Fruit fly (Drosophila melanogaster) whole organism, embryonic: ENCODE results near the gene GC.

ENCODE experiments used
- Abd-B ChIP-seq: fragments of 200-800 bp; sonication (Bioruptor generic); optimal IDR thresholded peaks from 2 replicates; lab custom pipeline; 2018; ENCODE audit warnings: missing biosample characterization, mild to moderate bottlenecking, missing genetic modification characterization, moderate library complexity
- Atf-2 ChIP-seq: fragments of 200-800 bp; sonication (Bioruptor generic); optimal IDR thresholded peaks from 2 replicates; lab custom pipeline; 2016; ENCODE audit warnings: missing biosample characterization, missing genetic modification characterization
- CG10366 ChIP-seq: fragments of 200-800 bp; sonication (Bioruptor generic); IDR thresholded peaks from 2 replicates; pipeline ENCODE4 v1.3.6; 2022; ENCODE audit warnings: missing biosample characterization, missing genetic modification characterization
- CG10565 ChIP-seq: fragments of 200-800 bp; sonication (Bioruptor generic); optimal IDR thresholded peaks from 3 replicates; lab custom pipeline; 2016; ENCODE audit warnings: missing biosample characterization, mild to moderate bottlenecking, missing genetic modification characterization
- CG12155 ChIP-seq: fragments of 200-800 bp; sonication (Bioruptor generic); optimal IDR thresholded peaks from 3 replicates; lab custom pipeline; 2016; ENCODE audit warnings: missing biosample characterization, missing genetic modification characterization
- CG12942 ChIP-seq: fragments of 200-800 bp; sonication (Bioruptor generic); optimal IDR thresholded peaks from 3 replicates; lab custom pipeline; 2016; ENCODE audit warnings: missing biosample characterization, missing genetic modification characterization
- CG13894 ChIP-seq: fragments of 200-800 bp; sonication (Bioruptor generic); optimal IDR thresholded peaks from 3 replicates; lab custom pipeline; 2018; ENCODE audit warnings: missing biosample characterization, mild to moderate bottlenecking, missing genetic modification characterization, moderate library complexity
- CG15696 ChIP-seq: fragments of 200-800 bp; sonication (Bioruptor generic); optimal IDR thresholded peaks from 2 replicates; lab custom pipeline; 2019; ENCODE audit warnings: missing biosample characterization, mild to moderate bottlenecking, missing genetic modification characterization, moderate library complexity
- CG1603 ChIP-seq: fragments of 200-800 bp; sonication (Bioruptor generic); optimal IDR thresholded peaks from 2 replicates; lab custom pipeline; 2019; ENCODE audit warnings: missing biosample characterization, mild to moderate bottlenecking, missing genetic modification characterization, moderate library complexity
- CG17359 ChIP-seq: fragments of 200-800 bp; sonication (Bioruptor generic); optimal IDR thresholded peaks from 3 replicates; lab custom pipeline; 2018; ENCODE audit warnings: missing biosample characterization, mild to moderate bottlenecking, missing genetic modification characterization, moderate library complexity
- CG17385 ChIP-seq: fragments of 200-800 bp; sonication (Bioruptor generic); optimal IDR thresholded peaks from 3 replicates; lab custom pipeline; 2018; ENCODE audit warnings: missing biosample characterization, mild to moderate bottlenecking, missing genetic modification characterization
- CG2202 ChIP-seq: fragments of 200-800 bp; sonication (Bioruptor generic); optimal IDR thresholded peaks from 2 replicates; lab custom pipeline; 2018; ENCODE audit warnings: missing biosample characterization, mild to moderate bottlenecking, missing genetic modification characterization
- CG31365 ChIP-seq: fragments of 200-800 bp; sonication (Bioruptor generic); optimal IDR thresholded peaks from 2 replicates; lab custom pipeline; 2018; ENCODE audit warnings: missing biosample characterization, mild to moderate bottlenecking, missing genetic modification characterization
- CG32767 ChIP-seq: fragments of 200-800 bp; sonication (Bioruptor generic); IDR thresholded peaks from 2 replicates; pipeline ENCODE4 v1.3.6; 2022; ENCODE audit warnings: missing biosample characterization, missing genetic modification characterization
- CG3726 ChIP-seq: fragments of 200-800 bp; sonication (Bioruptor generic); IDR thresholded peaks from 3 replicates; pipeline ENCODE4, ENCODE4 v1.3.6; 2022; ENCODE audit warnings: missing biosample characterization, missing genetic modification characterization
- CG4707 ChIP-seq: fragments of 200-800 bp; sonication (Bioruptor generic); optimal IDR thresholded peaks from 2 replicates; lab custom pipeline; 2018; ENCODE audit warnings: missing biosample characterization, mild to moderate bottlenecking, missing genetic modification characterization, moderate library complexity
- CG4730 ChIP-seq: fragments of 200-800 bp; sonication (Bioruptor generic); IDR thresholded peaks from 2 replicates; pipeline ENCODE4 v1.3.6; 2022; ENCODE audit warnings: missing biosample characterization, missing genetic modification characterization
- CG6254 ChIP-seq: fragments of 200-800 bp; sonication (Bioruptor generic); optimal IDR thresholded peaks from 3 replicates; lab custom pipeline; 2017; ENCODE audit warnings: mild to moderate bottlenecking, missing biosample characterization, missing genetic modification reagents, missing genetic modification characterization
- CG8359 ChIP-seq: fragments of 200-800 bp; sonication (Bioruptor generic); optimal IDR thresholded peaks from 2 replicates; lab custom pipeline; 2017; ENCODE audit warnings: missing biosample characterization, mild to moderate bottlenecking, missing genetic modification characterization, borderline replicate concordance
- CG9215 ChIP-seq: fragments of 200-800 bp; sonication (Bioruptor generic); IDR thresholded peaks from 2 replicates; pipeline ENCODE4 v1.3.6; 2022; ENCODE audit warnings: missing biosample characterization, missing genetic modification characterization
- Dip2 ChIP-seq: fragments of 200-800 bp; sonication (Bioruptor generic); IDR thresholded peaks from 2 replicates; pipeline ENCODE4 v1.3.6; 2022; ENCODE audit warnings: missing biosample characterization, missing genetic modification characterization
- GATAe ChIP-seq: fragments of 200-800 bp; sonication (Bioruptor generic); conservative IDR thresholded peaks from 2 replicates; pipeline ENCODE4 v1.3.6; 2022; ENCODE audit warnings: missing biosample characterization, missing genetic modification characterization
- HmgD ChIP-seq: fragments of 200-800 bp; sonication (Bioruptor generic); optimal IDR thresholded peaks from 3 replicates; lab custom pipeline; 2016; ENCODE audit warnings: missing biosample characterization, missing genetic modification characterization
- HmgZ ChIP-seq: fragments of 200-800 bp; sonication (Bioruptor generic); optimal IDR thresholded peaks from 2 replicates; lab custom pipeline; 2018; ENCODE audit warnings: missing biosample characterization, mild to moderate bottlenecking, missing genetic modification characterization
- Neu2 ChIP-seq: fragments of 200-800 bp; sonication (Bioruptor generic); optimal IDR thresholded peaks from 3 replicates; lab custom pipeline; 2016; ENCODE audit warnings: missing biosample characterization, missing genetic modification characterization, borderline replicate concordance
- Pdp1 ChIP-seq, 2 experiments: fragments of 200-800 bp; sonication (Bioruptor generic); optimal IDR thresholded peaks; 3 replicates each; lab custom pipeline; 2016; ENCODE audit warnings: missing biosample characterization in 2 of 2, missing genetic modification characterization in 2 of 2, mild to moderate bottlenecking in 1 of 2, moderate library complexity in 1 of 2
- Rfx ChIP-seq: fragments of 200-800 bp; sonication (Bioruptor generic); IDR thresholded peaks from 2 replicates; pipeline ENCODE4 v1.3.6; 2022; ENCODE audit warnings: missing biosample characterization, missing genetic modification characterization
- Scr ChIP-seq: fragments of 200-800 bp; sonication (Bioruptor generic); IDR thresholded peaks from 2 replicates; pipeline ENCODE4 v1.3.6; 2022; ENCODE audit warnings: missing biosample characterization, missing genetic modification characterization; ENCODE audit not compliant: partially characterized antibody
- Xbp1 ChIP-seq: fragments of 200-800 bp; sonication (Bioruptor generic); optimal IDR thresholded peaks from 3 replicates; lab custom pipeline; 2016; ENCODE audit warnings: missing biosample characterization, mild to moderate bottlenecking, missing genetic modification characterization
- cwo ChIP-seq: fragments of 200-800 bp; sonication (Bioruptor generic); optimal IDR thresholded peaks from 3 replicates; lab custom pipeline; 2017; ENCODE audit warnings: missing biosample characterization, missing genetic modification characterization, mild to moderate bottlenecking, moderate library complexity, missing genetic modification reagents
- dati ChIP-seq: fragments of 200-800 bp; sonication (Bioruptor generic); IDR thresholded peaks from 2 replicates; pipeline ENCODE4 v1.3.6; 2022; ENCODE audit warnings: missing biosample characterization, missing genetic modification characterization
- ewg ChIP-seq: fragments of 200-800 bp; sonication (Bioruptor generic); optimal IDR thresholded peaks from 3 replicates; lab custom pipeline; 2017; ENCODE audit warnings: mild to moderate bottlenecking, missing biosample characterization, missing genetic modification reagents, missing genetic modification characterization
- exex ChIP-seq: fragments of 200-800 bp; sonication (Bioruptor generic); optimal IDR thresholded peaks from 4 replicates; lab custom pipeline; 2018; ENCODE audit warnings: missing biosample characterization, mild to moderate bottlenecking, missing genetic modification characterization, moderate library complexity
- ftz-f1 ChIP-seq: fragments of 200-800 bp; sonication (Bioruptor generic); optimal IDR thresholded peaks from 2 replicates; lab custom pipeline; 2016; ENCODE audit warnings: missing biosample characterization, missing genetic modification characterization
- gt ChIP-seq: fragments of 200-800 bp; sonication (Bioruptor generic); IDR thresholded peaks from 2 replicates; pipeline ENCODE4 v1.3.6; 2022; ENCODE audit warnings: missing biosample characterization, missing genetic modification characterization
- insv ChIP-seq, 2 experiments: fragments of 200-800 bp; sonication (Bioruptor generic); optimal IDR thresholded peaks; 3 replicates each; lab custom pipeline; 2016 to 2018; ENCODE audit warnings: missing biosample characterization in 2 of 2, missing genetic modification characterization in 2 of 2
- inv ChIP-seq: fragments of 200-800 bp; sonication (Bioruptor generic); IDR thresholded peaks from 2 replicates; pipeline ENCODE4 v1.3.6; 2022; ENCODE audit warnings: missing biosample characterization, missing genetic modification characterization; ENCODE audit not compliant: partially characterized antibody
- kni ChIP-seq: fragments of 200-800 bp; sonication (Bioruptor generic); optimal IDR thresholded peaks from 3 replicates; lab custom pipeline; 2017; ENCODE audit warnings: mild to moderate bottlenecking, missing biosample characterization, missing genetic modification reagents, missing genetic modification characterization
- pan ChIP-seq, 4 experiments: fragments of >200 bp in 3 of 4; fragments of 200-800 bp in 1 of 4; sonication (Bioruptor generic) in 1 of 4; optimal IDR thresholded peaks in 3 of 4; IDR thresholded peaks in 1 of 4; 2 replicates each; pipeline versions ENCODE4 v1.3.6 to Lab custom; 2017 to 2022; ENCODE audit warnings: missing biosample characterization in 2 of 4, missing genetic modification characterization in 2 of 4, mixed read lengths in 1 of 4
- prd ChIP-seq, 3 experiments: fragments of >200 bp in 2 of 3; fragments of 200-800 bp in 1 of 3; sonication (Bioruptor generic) in 1 of 3; optimal IDR thresholded peaks in 2 of 3; IDR thresholded peaks in 1 of 3; 2 replicates in 2 of 3; 3 replicates in 1 of 3; pipeline versions ENCODE4 v1.3.6 to Lab custom; 2017 to 2022; ENCODE audit warnings: missing biosample characterization in 1 of 3, missing genetic modification characterization in 1 of 3
- pros ChIP-seq: fragments of 200-800 bp; sonication (Bioruptor generic); optimal IDR thresholded peaks from 3 replicates; lab custom pipeline; 2019; ENCODE audit warnings: missing biosample characterization, mild to moderate bottlenecking, missing genetic modification characterization, moderate library complexity
- row ChIP-seq: fragments of 200-800 bp; sonication (Bioruptor generic); IDR thresholded peaks from 3 replicates; pipeline ENCODE4 v1.3.6; 2022; ENCODE audit warnings: missing biosample characterization, missing genetic modification characterization
- sc ChIP-seq, 3 experiments: fragments of >200 bp in 2 of 3; fragments of 200-800 bp in 1 of 3; sonication (Bioruptor generic) in 1 of 3; optimal IDR thresholded peaks; 2 replicates in 2 of 3; 3 replicates in 1 of 3; lab custom pipeline; 2017; ENCODE audit warnings: mild to moderate bottlenecking in 1 of 3, missing biosample characterization in 1 of 3, missing genetic modification characterization in 1 of 3, missing genetic modification reagents in 1 of 3
- sima ChIP-seq: fragments of 200-800 bp; sonication (Bioruptor generic); optimal IDR thresholded peaks from 2 replicates; lab custom pipeline; 2016; ENCODE audit warnings: missing biosample characterization, missing genetic modification characterization
- stwl ChIP-seq: fragments of 200-800 bp; sonication (Bioruptor generic); optimal IDR thresholded peaks from 3 replicates; lab custom pipeline; 2018; ENCODE audit warnings: missing biosample characterization, mild to moderate bottlenecking, missing genetic modification characterization, moderate library complexity
- trem ChIP-seq: fragments of 200-800 bp; optimal IDR thresholded peaks from 3 replicates; lab custom pipeline; 2019; ENCODE audit warnings: missing biosample characterization, mild to moderate bottlenecking, missing genetic modification characterization, moderate library complexity
- zen ChIP-seq: fragments of 200-800 bp; sonication (Bioruptor generic); optimal IDR thresholded peaks from 3 replicates; lab custom pipeline; 2018; ENCODE audit warnings: missing biosample characterization, mild to moderate bottlenecking, missing genetic modification characterization, moderate library complexity

Gene GC

dm6 chr3L:1584003-1584402, 45.1 kb downstream of the GC start (continued):
- TF ChIP-seq CG10565 (GFP tag; lab: Kevin White, UChicago) = no peak
- peak; percentile 46 for TF ChIP-seq CG2202 (tag; lab: Kevin White, UChicago)
- no peak for TF ChIP-seq CG31365 (tag; lab: Kevin White, UChicago)
- no peak for TF ChIP-seq CG8359 (GFP tag; lab: Kevin White, UChicago)
- TF ChIP-seq insv (GFP tag; optimal IDR thresholded peaks at IDR 0.05; lab: Kevin White, UChicago) = no peak
- TF ChIP-seq pan (optimal IDR thresholded peaks at IDR 0.05; lab: Kevin White, UChicago) = no peak
- TF ChIP-seq pan (GFP tag; optimal IDR thresholded peaks at IDR 0.05 in 1 of 2, IDR thresholded peaks at IDR 0.05 in 1 of 2) = peak in 1 of 2 experiments; percentile 73
- TF ChIP-seq CG3726 (GFP tag; lab: Robert Waterston, UW) = peak; percentile 55; the same call in 1 of the 3 replicates
- TF ChIP-seq Xbp1 (GFP tag; lab: Kevin White, UChicago) = peak; percentile 73
- 0 out of 2 replicates have a peak, but pooled peaks have one; percentile 14 for TF ChIP-seq CG32767 (GFP tag; lab: Robert Waterston, UW)
- TF ChIP-seq CG10366 (GFP tag; lab: Robert Waterston, UW) = peak; percentile 44
- TF ChIP-seq Dip2 (GFP tag; lab: Robert Waterston, UW) = no peak
- TF ChIP-seq CG12942 (GFP tag; lab: Kevin White, UChicago) = peak; percentile 61
- peak; percentile 84 for TF ChIP-seq CG1603 (tag; lab: Kevin White, UChicago)
- no peak for TF ChIP-seq Neu2 (GFP tag; lab: Kevin White, UChicago)
- TF ChIP-seq CG17359 (tag; lab: Kevin White, UChicago) = peak; percentile 27
- peak; percentile 24 for TF ChIP-seq cwo (GFP tag; lab: Kevin White, UChicago)
- no peak for TF ChIP-seq CG9215 (GFP tag; lab: Robert Waterston, UW)
- no peak for TF ChIP-seq CG15696
- TF ChIP-seq sima (GFP tag; lab: Kevin White, UChicago) = no peak
- TF ChIP-seq GATAe = 0 out of 2 replicates have a peak, but pooled peaks have one; percentile 30
- TF ChIP-seq Pdp1 (GFP tag; optimal IDR thresholded peaks at IDR 0.05; lab: Kevin White, UChicago) = peak; percentile 43 to 59
- TF ChIP-seq pros = no peak
- peak; percentile 5; the same call in 1 of the 2 replicates for TF ChIP-seq CG4730 (GFP tag; lab: Robert Waterston, UW)
- TF ChIP-seq zen (tag; lab: Kevin White, UChicago) = no peak
- TF ChIP-seq CG6254 = peak; percentile 30
- peak; percentile 0 for TF ChIP-seq trem (tag; lab: Kevin White, UChicago)
- peak; percentile 57 for TF ChIP-seq ewg (GFP tag; lab: Kevin White, UChicago)
- TF ChIP-seq sc (optimal IDR thresholded peaks at IDR 0.05; lab: Kevin White, UChicago) = no peak
- TF ChIP-seq sc (GFP tag; optimal IDR thresholded peaks at IDR 0.05; lab: Kevin White, UChicago) = peak; percentile 67
- no peak for TF ChIP-seq kni (GFP tag; lab: Kevin White, UChicago)
- TF ChIP-seq Rfx (GFP tag; lab: Robert Waterston, UW) = peak; percentile 66
- peak; percentile 41 for TF ChIP-seq Abd-B (GFP tag; lab: Kevin White, UChicago)
- no peak for TF ChIP-seq inv (GFP tag; lab: Robert Waterston, UW)
- no peak for TF ChIP-seq Scr (GFP tag; lab: Robert Waterston, UW)
- peak; percentile 39 for TF ChIP-seq HmgZ (tag; lab: Kevin White, UChicago)
- TF ChIP-seq dati (GFP tag; lab: Robert Waterston, UW) = peak; percentile 60; the same call in 1 of the 2 replicates
- TF ChIP-seq prd (optimal IDR thresholded peaks at IDR 0.05; lab: Kevin White, UChicago) = no peak
- TF ChIP-seq prd (GFP tag; IDR thresholded peaks at IDR 0.05; lab: Robert Waterston, UW) = peak; percentile 86
- TF ChIP-seq row (GFP tag; lab: Robert Waterston, UW) = peak; percentile 68
- peak; percentile 27; the same call in 1 of the 2 replicates for TF ChIP-seq gt (GFP tag; lab: Robert Waterston, UW)
- TF ChIP-seq CG13894 (tag; lab: Kevin White, UChicago) = no peak
- no peak for TF ChIP-seq HmgD (GFP tag; lab: Kevin White, UChicago)
- peak; percentile 52 for TF ChIP-seq CG4707 (GFP tag; lab: Kevin White, UChicago)
- TF ChIP-seq exex = no peak
- TF ChIP-seq CG17385 (GFP tag; lab: Kevin White, UChicago) = peak; percentile 45
- no peak for TF ChIP-seq ftz-f1
- TF ChIP-seq CG12155 (GFP tag; lab: Kevin White, UChicago) = peak; percentile 46
- TF ChIP-seq Atf-2 (GFP tag; lab: Kevin White, UChicago) = peak; percentile 47
- no peak for TF ChIP-seq stwl (tag; lab: Kevin White, UChicago)
